Fruit fly (Drosophila melanogaster) whole organism: ENCODE results near the gene Usp16-45.

ENCODE experiments used
- CG8478 ChIP-seq: fragments of >200 bp; optimal IDR thresholded peaks from 2 replicates; lab custom pipeline; 2018; ENCODE audit warnings: inconsistent platforms
- Dll ChIP-seq: fragments of >200 bp; optimal IDR thresholded peaks from 2 replicates; lab custom pipeline; 2017
- EcR ChIP-seq, 2 experiments: fragments of >200 bp; optimal IDR thresholded peaks; 2 replicates each; lab custom pipeline; 2017; ENCODE audit warnings: missing biosample characterization in 2 of 2, missing genetic modification characterization in 2 of 2, missing genetic modification reagents in 2 of 2
- pan ChIP-seq: fragments of >200 bp; optimal IDR thresholded peaks from 2 replicates; lab custom pipeline; 2017
- psq ChIP-seq: fragments of >200 bp; optimal IDR thresholded peaks from 2 replicates; lab custom pipeline; 2017
- usp ChIP-seq: fragments of >200 bp; optimal IDR thresholded peaks from 2 replicates; lab custom pipeline; 2017; ENCODE audit warnings: missing biosample characterization, missing genetic modification characterization, mixed read lengths

DNA sequence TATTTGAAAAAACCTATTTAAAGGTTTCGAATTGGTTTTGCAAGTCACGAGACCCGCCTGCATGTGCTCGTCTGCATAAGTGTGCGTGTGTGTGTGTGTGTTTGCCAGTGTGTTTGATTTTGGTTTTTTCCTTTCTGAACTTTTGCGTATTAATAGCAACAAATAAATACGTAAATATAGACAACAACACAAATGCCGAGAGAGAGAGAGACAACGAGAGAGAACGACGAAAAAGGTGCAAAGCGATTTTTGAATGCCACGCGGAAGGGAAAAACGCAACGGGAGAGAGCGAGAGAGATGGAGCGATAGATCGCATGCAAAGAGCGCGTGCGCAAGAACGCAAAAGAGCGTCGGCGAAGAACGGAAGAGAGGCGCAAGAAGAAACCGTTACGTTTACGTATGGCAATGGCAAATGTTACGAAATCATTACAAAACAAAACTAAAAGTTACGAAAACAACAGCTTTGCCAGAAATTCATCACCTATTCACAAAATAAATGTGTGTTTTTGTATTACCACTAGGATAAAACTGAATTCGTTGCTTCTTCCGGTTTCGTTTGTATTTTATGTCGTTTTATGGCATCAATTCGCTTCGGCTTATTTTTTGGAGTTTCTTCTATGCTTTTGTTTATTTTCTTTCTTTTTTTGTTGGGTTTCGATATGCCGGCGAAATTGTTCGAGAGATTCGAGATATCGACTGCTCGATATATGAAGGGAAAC lies 3.3 kb upstream of the Usp16-45 start:
- TF ChIP-seq psq (lab: Kevin White, UChicago) (no peak), usp (GFP tag; lab: Kevin White, UChicago) (no peak), EcR (GFP tag; optimal IDR thresholded peaks at IDR 0.05; lab: Kevin White, UChicago) (no peak), pan (lab: Kevin White, UChicago) (no peak), CG8478 (lab: Kevin White, UChicago) (no peak), Dll (lab: Kevin White, UChicago) (no peak)
